Worm (Caenorhabditis elegans) whole organism, late embryonic: ENCODE measurements around the gene F21C10.6.

Experiments
- C38D4.7 ChIP-seq: fragments of 200-800 bp; sonication (Bioruptor generic); optimal IDR thresholded peaks from 2 replicates; lab custom pipeline; 2018; ENCODE audit warnings: mild to moderate bottlenecking, missing genetic modification characterization, moderate library complexity, missing compliant biosample characterization
- Y22D7AL.16 ChIP-seq: sonication (generic microtip); optimal IDR thresholded peaks from 2 replicates; lab custom pipeline; 2016; ENCODE audit warnings: missing genetic modification characterization, missing compliant biosample characterization
- ahr-1 ChIP-seq: sonication (generic microtip); optimal IDR thresholded peaks from 2 replicates; lab custom pipeline; 2016; ENCODE audit warnings: missing genetic modification characterization, missing compliant biosample characterization
- ceh-18 ChIP-seq: sonication (generic microtip); optimal IDR thresholded peaks from 2 replicates; lab custom pipeline; 2016; ENCODE audit warnings: missing genetic modification characterization, missing compliant biosample characterization
- ceh-19 ChIP-seq: fragments of 200-800 bp; sonication (Bioruptor generic); optimal IDR thresholded peaks from 2 replicates; lab custom pipeline; 2018; ENCODE audit warnings: mild to moderate bottlenecking, missing genetic modification characterization, missing compliant biosample characterization
- ceh-22 ChIP-seq: sonication (generic microtip); optimal IDR thresholded peaks from 2 replicates; lab custom pipeline; 2017; ENCODE audit warnings: missing biosample characterization, missing genetic modification characterization
- ceh-45 ChIP-seq: fragments of 200-800 bp; sonication (Bioruptor generic); IDR thresholded peaks from 2 replicates; pipeline ENCODE4 v1.3.6; 2022; ENCODE audit warnings: missing genetic modification reagents, missing genetic modification characterization, missing compliant biosample characterization
- ceh-9 ChIP-seq: sonication (generic microtip); optimal IDR thresholded peaks from 2 replicates; lab custom pipeline; 2016; ENCODE audit warnings: mild to moderate bottlenecking, missing genetic modification characterization, inconsistent platforms, missing compliant biosample characterization
- che-1 ChIP-seq: sonication (generic microtip); optimal IDR thresholded peaks from 2 replicates; lab custom pipeline; 2016; ENCODE audit warnings: mild to moderate bottlenecking, missing genetic modification characterization, missing compliant biosample characterization
- dve-1 ChIP-seq: sonication (generic microtip); optimal IDR thresholded peaks from 2 replicates; lab custom pipeline; 2017; ENCODE audit warnings: antibody characterized with exemption, mild to moderate bottlenecking, missing genetic modification characterization, missing compliant biosample characterization
- ets-4 ChIP-seq: sonication (generic microtip); optimal IDR thresholded peaks from 2 replicates; lab custom pipeline; 2016; ENCODE audit warnings: missing genetic modification characterization, missing compliant biosample characterization
- eyg-1 ChIP-seq: sonication (generic microtip); optimal IDR thresholded peaks from 2 replicates; lab custom pipeline; 2016; ENCODE audit warnings: missing genotype, missing genetic modification characterization, missing compliant biosample characterization
- fkh-6 ChIP-seq: sonication (generic microtip); optimal IDR thresholded peaks from 2 replicates; lab custom pipeline; 2016; ENCODE audit warnings: missing genetic modification characterization, missing compliant biosample characterization
- gmeb-2 ChIP-seq: sonication (generic microtip); optimal IDR thresholded peaks from 2 replicates; lab custom pipeline; 2016; ENCODE audit warnings: missing genetic modification characterization, inconsistent platforms, missing compliant biosample characterization
- hlh-13 ChIP-seq: fragments of 200-800 bp; sonication (Bioruptor generic); optimal IDR thresholded peaks from 2 replicates; lab custom pipeline; 2018; ENCODE audit warnings: mild to moderate bottlenecking, missing genetic modification characterization, missing compliant biosample characterization
- lim-6 ChIP-seq: sonication (generic microtip); optimal IDR thresholded peaks from 2 replicates; lab custom pipeline; 2016; ENCODE audit warnings: missing genetic modification characterization, missing compliant biosample characterization
- lin-11 ChIP-seq: fragments of 200-800 bp; sonication (Bioruptor generic); optimal IDR thresholded peaks from 2 replicates; lab custom pipeline; 2018; ENCODE audit warnings: mild to moderate bottlenecking, missing genetic modification characterization, missing compliant biosample characterization
- odd-2 ChIP-seq: sonication (generic microtip); optimal IDR thresholded peaks from 2 replicates; lab custom pipeline; 2017; ENCODE audit warnings: antibody characterized with exemption, mild to moderate bottlenecking, missing genetic modification characterization, missing compliant biosample characterization
- pat-9 ChIP-seq: fragments of 200-800 bp; sonication (Bioruptor generic); optimal IDR thresholded peaks from 2 replicates; lab custom pipeline; 2018; ENCODE audit warnings: mild to moderate bottlenecking, missing genetic modification characterization, moderate library complexity, missing compliant biosample characterization
- pha-4 ChIP-seq: fragments of 150-350 bp; optimal IDR thresholded peaks from 2 replicates; lab custom pipeline; 2018; ENCODE audit warnings: missing biosample characterization, missing genetic modification reagents, missing genetic modification characterization
- unc-3 ChIP-seq, 2 experiments: fragments of 200-800 bp in 1 of 2; sonication (Bioruptor generic) in 1 of 2; sonication (generic microtip) in 1 of 2; conservative IDR thresholded peaks in 1 of 2; optimal IDR thresholded peaks in 1 of 2; 2 replicates each; pipeline versions ENCODE4 v1.3.6 to Lab custom; 2016 to 2022; ENCODE audit warnings: missing compliant biosample characterization in 2 of 2, missing genetic modification characterization in 2 of 2, missing genetic modification reagents in 1 of 2
- zip-5 ChIP-seq: sonication (generic microtip); optimal IDR thresholded peaks from 2 replicates; lab custom pipeline; 2016; ENCODE audit warnings: missing genetic modification characterization, missing compliant biosample characterization
- ztf-16 ChIP-seq: sonication (generic microtip); optimal IDR thresholded peaks from 2 replicates; lab custom pipeline; 2017; ENCODE audit warnings: missing genetic modification characterization, missing compliant biosample characterization

The F21C10.6 gene

ce11 chrV:9172989-9173388 lies 48.7 kb downstream of the F21C10.6 start, which contains the start of gene gad-3:
Gene gad-3 (minus strand): TSS chrV:9173005.
- TF ChIP-seq dve-1 (tag; lab: Kevin White, UChicago) (no peak), Y22D7AL.16 (tag; lab: Kevin White, UChicago) (no peak), gmeb-2 (tag; lab: Kevin White, UChicago) (no peak), eyg-1 (tag; lab: Kevin White, UChicago) (no peak)

- TF ChIP-seq che-1 (tag; lab: Kevin White, UChicago) = no peak
- TF ChIP-seq zip-5 (tag; lab: Kevin White, UChicago) = no peak
- TF ChIP-seq pat-9 (tag; lab: Kevin White, UChicago) = no peak
- no peak for TF ChIP-seq pha-4 (tag; lab: Kevin White, UChicago)
- no peak for TF ChIP-seq C38D4.7 (GFP tag; lab: Kevin White, UChicago)
- no peak for TF ChIP-seq fkh-6 (tag; lab: Kevin White, UChicago)
- no peak for TF ChIP-seq lim-6 (tag; lab: Kevin White, UChicago)
- no peak for TF ChIP-seq ceh-18 (tag; lab: Kevin White, UChicago)
- no peak for TF ChIP-seq ceh-19 (GFP tag; lab: Kevin White, UChicago)
- TF ChIP-seq hlh-13 (GFP tag; lab: Kevin White, UChicago) = no peak
- TF ChIP-seq ets-4 = no peak
- TF ChIP-seq ahr-1 (tag; lab: Kevin White, UChicago) = no peak
- no peak for TF ChIP-seq ztf-16 (tag; lab: Kevin White, UChicago)
- no peak for TF ChIP-seq unc-3 (GFP tag; conservative IDR thresholded peaks at IDR 0.05; lab: Robert Waterston, UW)
- no peak for TF ChIP-seq unc-3 (tag; optimal IDR thresholded peaks at IDR 0.05; lab: Kevin White, UChicago)
- no peak for TF ChIP-seq ceh-45
- no peak for TF ChIP-seq lin-11 (tag; lab: Kevin White, UChicago)
- no peak for TF ChIP-seq odd-2 (tag; lab: Kevin White, UChicago)
- no peak for TF ChIP-seq ceh-22 (tag; lab: Kevin White, UChicago)
- TF ChIP-seq ceh-9 (tag; lab: Kevin White, UChicago) = no peak
Observed at ce11 chrV:9173789-9174188, 49.5 kb downstream of the F21C10.6 start, which contains the start of gene pqn-16. Gene pqn-16 (plus strand): TSS chrV:9174089.
